Fruit fly (Drosophila melanogaster) Kc167 (cell line): ENCODE results near the gene Hs6st.

Experiments
- insv ChIP-seq: fragments of >200 bp; optimal IDR thresholded peaks from 3 replicates; lab custom pipeline; 2018; ENCODE audit warnings: missing external identifiers
- ttk ChIP-seq: sonication (Bioruptor generic); optimal IDR thresholded peaks from 2 replicates; lab custom pipeline; 2017; ENCODE audit warnings: missing external identifiers

DNA sequence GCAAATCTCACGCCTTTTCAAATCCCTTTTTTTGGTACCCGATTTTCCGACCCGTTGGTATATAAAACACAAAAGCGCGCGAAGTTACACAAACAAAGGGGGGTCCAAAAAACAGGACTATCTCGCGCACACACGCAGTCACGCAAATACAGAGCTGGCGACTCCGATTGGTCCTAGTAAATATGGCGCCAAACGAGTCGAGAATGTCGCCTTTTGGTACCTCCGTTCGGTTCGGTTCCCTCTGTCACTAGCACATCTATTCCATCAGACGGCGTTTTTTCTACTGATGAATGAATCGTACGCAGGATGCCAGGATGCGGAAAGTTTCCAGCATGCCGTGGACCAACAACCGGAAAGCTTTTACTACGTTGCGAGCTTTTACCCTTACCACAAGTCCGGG, 47.5 kb upstream of the Hs6st start, which contains the start of gene CG17193:
- no peak for TF ChIP-seq insv (lab: Kevin White, UChicago)
- TF ChIP-seq ttk (lab: Kevin White, UChicago): no peak
